Fruit fly (Drosophila melanogaster) whole organism, wandering third instar larva: ENCODE measurements around the gene cysu.

Experiments
- CG9705 ChIP-seq: fragments of 200-800 bp; sonication (Bioruptor generic); optimal IDR thresholded peaks from 2 replicates; lab custom pipeline; 2018; ENCODE audit warnings: missing biosample characterization, mild to moderate bottlenecking, missing genetic modification characterization
- Dfd ChIP-seq: fragments of >200 bp; optimal IDR thresholded peaks from 2 replicates; lab custom pipeline; 2017; ENCODE audit warnings: missing biosample characterization, missing genetic modification characterization
- HLH106 ChIP-seq: fragments of 200-800 bp; optimal IDR thresholded peaks from 3 replicates; lab custom pipeline; 2019; ENCODE audit warnings: missing biosample characterization, mild to moderate bottlenecking, missing genetic modification characterization, moderate library complexity
- Hnf4 ChIP-seq: fragments of 200-800 bp; sonication (Bioruptor generic); optimal IDR thresholded peaks from 2 replicates; lab custom pipeline; 2016; ENCODE audit warnings: missing biosample characterization, mild to moderate bottlenecking, missing genetic modification characterization
- Hr83 ChIP-seq: fragments of 200-300 bp; sonication (Bioruptor generic); optimal IDR thresholded peaks from 2 replicates; lab custom pipeline; 2016; ENCODE audit warnings: missing biosample characterization, mild to moderate bottlenecking, missing genetic modification characterization, moderate library complexity; ENCODE audit not compliant: poor library complexity, severe bottlenecking
- Mio ChIP-seq: sonication (Bioruptor generic); optimal IDR thresholded peaks from 2 replicates; lab custom pipeline; 2016; ENCODE audit warnings: missing biosample characterization, missing genetic modification characterization
- Rel ChIP-seq, 2 experiments: fragments of 200-800 bp; sonication (Bioruptor generic) in 1 of 2; optimal IDR thresholded peaks; 2 replicates in 1 of 2; 3 replicates in 1 of 2; lab custom pipeline; 2016 to 2019; ENCODE audit warnings: mild to moderate bottlenecking in 2 of 2, missing biosample characterization in 2 of 2, missing genetic modification characterization in 2 of 2, moderate library complexity in 1 of 2
- dmrt93B ChIP-seq: fragments of 200-800 bp; sonication (Bioruptor generic); optimal IDR thresholded peaks from 2 replicates; lab custom pipeline; 2018; ENCODE audit warnings: missing biosample characterization, mild to moderate bottlenecking, missing genetic modification characterization
- h ChIP-seq: fragments of 200-800 bp; sonication (Bioruptor generic); optimal IDR thresholded peaks from 3 replicates; lab custom pipeline; 2016; ENCODE audit warnings: missing biosample characterization, mild to moderate bottlenecking, missing genetic modification characterization
- jim ChIP-seq: fragments of 175-275, 200-325 bp; sonication (Bioruptor generic); optimal IDR thresholded peaks from 2 replicates; lab custom pipeline; 2016; ENCODE audit warnings: missing biosample characterization, mild to moderate bottlenecking, missing genetic modification characterization
- sage ChIP-seq: fragments of 200-800 bp; sonication (Bioruptor generic); optimal IDR thresholded peaks from 2 replicates; lab custom pipeline; 2016; ENCODE audit warnings: missing biosample characterization, mild to moderate bottlenecking, missing genetic modification characterization
- tai ChIP-seq: sonication (Bioruptor generic); optimal IDR thresholded peaks from 2 replicates; lab custom pipeline; 2016; ENCODE audit warnings: missing biosample characterization, missing genetic modification characterization
- usp ChIP-seq: fragments of >200 bp; optimal IDR thresholded peaks from 2 replicates; lab custom pipeline; 2017; ENCODE audit warnings: missing biosample characterization, missing genetic modification characterization

cysu gene

DNA sequence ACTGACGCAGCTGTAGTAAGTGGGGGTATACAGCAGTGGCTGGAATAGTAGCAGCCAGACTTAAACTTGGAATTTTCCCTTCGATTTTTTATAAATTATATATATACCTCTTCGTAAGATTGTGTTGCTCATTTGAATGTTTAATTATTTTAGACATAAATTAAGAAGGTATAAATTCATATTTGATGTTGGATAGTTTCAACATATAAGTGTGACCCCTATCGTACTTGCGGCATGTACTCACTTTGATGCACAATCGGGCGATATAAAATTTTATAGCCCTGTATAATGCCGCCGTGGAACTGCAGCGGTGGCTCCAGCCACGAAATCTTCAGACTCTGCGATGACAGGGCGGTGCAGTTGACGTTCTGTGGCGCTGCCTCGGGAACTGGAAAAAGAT is 55.7 kb downstream of the cysu start:
- TF ChIP-seq tai (GFP tag; lab: Kevin White, UChicago), result no peak

DNA sequence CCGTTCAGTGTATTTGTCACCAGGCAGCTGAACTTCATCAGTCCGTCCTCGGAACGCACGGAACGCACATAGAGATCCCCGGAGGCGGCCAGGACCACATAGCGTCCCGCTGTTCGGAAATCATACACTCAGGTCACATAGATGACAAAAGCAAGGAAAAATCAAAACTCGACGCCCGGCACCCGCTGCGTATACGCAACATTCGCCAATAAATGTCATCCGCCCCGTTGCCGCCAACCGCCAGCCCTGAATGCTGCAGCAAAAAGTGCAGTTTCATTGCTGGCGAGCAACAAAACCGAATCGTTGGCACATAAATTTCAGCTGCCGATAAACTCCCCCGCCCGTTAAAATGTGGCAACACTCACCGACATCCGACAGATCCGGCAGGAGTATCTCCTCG is 66.5 kb downstream of the cysu start:
- no peak for TF ChIP-seq sage (GFP tag; lab: Kevin White, UChicago)
- no peak for TF ChIP-seq Mio
- TF ChIP-seq CG9705 (GFP tag; lab: Kevin White, UChicago), result no peak
- TF ChIP-seq Dfd, result no peak
- TF ChIP-seq h, result no peak
- no peak for TF ChIP-seq dmrt93B (GFP tag; lab: Kevin White, UChicago)
- TF ChIP-seq Rel (GFP tag; optimal IDR thresholded peaks at IDR 0.05; lab: Kevin White, UChicago), result no peak
- no peak for TF ChIP-seq Rel (tag; optimal IDR thresholded peaks at IDR 0.05; lab: Kevin White, UChicago)
- TF ChIP-seq HLH106, result no peak
- no peak for TF ChIP-seq usp (GFP tag; lab: Kevin White, UChicago)
- no peak for TF ChIP-seq jim
- no peak for TF ChIP-seq Hr83
- TF ChIP-seq Hnf4 (GFP tag; lab: Kevin White, UChicago), result no peak
